Fruit fly (Drosophila melanogaster): ENCODE results near the gene bcd.

The bcd gene

dm6 chr3R:6801153-6801552 is 41.9 kb upstream of the bcd start:
- TF ChIP-seq Rel (GFP tag; optimal IDR thresholded peaks at IDR 0.05) (no peak), Rel (tag; optimal IDR thresholded peaks at IDR 0.05) (no peak), Dfd (GFP tag; optimal IDR thresholded peaks at IDR 0.05) (peak; percentile 91)

- TF ChIP-seq Vsx2 (GFP tag; optimal IDR thresholded peaks at IDR 0.05; ENCODE audit: partially characterized antibody) (peak; percentile 64), Dif (GFP tag; optimal IDR thresholded peaks at IDR 0.05; ENCODE audit: partially characterized antibody) (peak; percentile 83), woc (GFP tag; optimal IDR thresholded peaks at IDR 0.05) (peak; percentile 6), dl (GFP tag; optimal IDR thresholded peaks at IDR 0.05; ENCODE audit: insufficient read depth in 1 of 2, partially characterized antibody in 2 of 2) (peak in 1 of 2 experiments; percentile 71), CG9705 (GFP tag; optimal IDR thresholded peaks at IDR 0.05) (no peak), br (GFP tag; optimal IDR thresholded peaks at IDR 0.05) (no peak)
Measured at dm6 chr3R:6791189-6791886, 32.1 kb upstream of the bcd start, which contains the start of gene Dfd. TSS of gene Dfd (plus strand) at chr3R:6791836.

dm6 chr3R:6780004-6780403 is 20.7 kb upstream of the bcd start:
- TF ChIP-seq dmrt93B (GFP tag; optimal IDR thresholded peaks at IDR 0.05) (no peak), Myc (optimal IDR thresholded peaks at IDR 0.05) (peak; percentile 74)

- no peak for TF ChIP-seq h (GFP tag; optimal IDR thresholded peaks at IDR 0.05)
- TF ChIP-seq Sp1 (GFP tag; optimal IDR thresholded peaks at IDR 0.05): no peak
- no peak for TF ChIP-seq foxo (GFP tag; optimal IDR thresholded peaks at IDR 0.05)
- TF ChIP-seq Myc (optimal IDR thresholded peaks at IDR 0.05): no peak
- no peak for TF ChIP-seq Hr78 (GFP tag; optimal IDR thresholded peaks at IDR 0.05)
- TF ChIP-seq usp (GFP tag; optimal IDR thresholded peaks at IDR 0.05): no peak
- TF ChIP-seq tai (GFP tag; optimal IDR thresholded peaks at IDR 0.05): no peak
Measured at dm6 chr3R:6776797-6777196, 17.5 kb upstream of the bcd start.

DNA sequence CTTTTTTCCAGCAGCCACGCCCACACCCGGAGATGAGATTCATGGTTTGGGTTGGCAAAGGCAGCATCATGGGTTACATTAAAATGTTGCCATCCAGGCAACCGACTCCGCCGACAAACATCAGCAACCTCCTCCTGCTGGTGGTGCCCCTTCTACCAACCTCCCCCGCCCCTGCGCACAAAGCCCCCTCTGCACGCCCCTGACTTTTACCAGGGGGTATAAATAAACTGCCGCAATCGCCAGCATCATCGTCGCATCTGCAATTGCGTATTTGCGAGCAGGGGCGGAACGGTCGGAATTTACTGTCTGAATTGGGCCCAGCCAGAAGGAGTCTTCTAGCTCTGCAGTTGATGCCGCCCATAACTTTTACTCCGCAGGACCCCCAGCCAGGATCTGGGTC is 12.5 kb upstream of the bcd start:
- TF ChIP-seq Dfd (GFP tag; optimal IDR thresholded peaks at IDR 0.05): no peak
- no peak for TF ChIP-seq br (GFP tag; optimal IDR thresholded peaks at IDR 0.05)
- no peak for TF ChIP-seq CG9705 (GFP tag; optimal IDR thresholded peaks at IDR 0.05)
- TF ChIP-seq dmrt93B (GFP tag; optimal IDR thresholded peaks at IDR 0.05): no peak
- TF ChIP-seq dsf (GFP tag; optimal IDR thresholded peaks at IDR 0.05; ENCODE audit: borderline replicate concordance): no peak
- no peak for TF ChIP-seq pan (optimal IDR thresholded peaks at IDR 0.05)
- TF ChIP-seq ey (GFP tag; optimal IDR thresholded peaks at IDR 0.05): no peak
- no peak for TF ChIP-seq CG32264 (GFP tag; optimal IDR thresholded peaks at IDR 0.05)
- TF ChIP-seq woc (GFP tag; optimal IDR thresholded peaks at IDR 0.05): no peak
- TF ChIP-seq Vsx2 (GFP tag; optimal IDR thresholded peaks at IDR 0.05; ENCODE audit: partially characterized antibody): no peak
- no peak for TF ChIP-seq Sp1 (GFP tag; optimal IDR thresholded peaks at IDR 0.05)
- no peak for TF ChIP-seq jim (GFP tag; optimal IDR thresholded peaks at IDR 0.05)
- TF ChIP-seq foxo (GFP tag; optimal IDR thresholded peaks at IDR 0.05): no peak
- no peak for TF ChIP-seq Mio (GFP tag; optimal IDR thresholded peaks at IDR 0.05)
- no peak for TF ChIP-seq OdsH (GFP tag; optimal IDR thresholded peaks at IDR 0.05)
- no peak for TF ChIP-seq Dif (GFP tag; optimal IDR thresholded peaks at IDR 0.05; ENCODE audit: partially characterized antibody)

DNA sequence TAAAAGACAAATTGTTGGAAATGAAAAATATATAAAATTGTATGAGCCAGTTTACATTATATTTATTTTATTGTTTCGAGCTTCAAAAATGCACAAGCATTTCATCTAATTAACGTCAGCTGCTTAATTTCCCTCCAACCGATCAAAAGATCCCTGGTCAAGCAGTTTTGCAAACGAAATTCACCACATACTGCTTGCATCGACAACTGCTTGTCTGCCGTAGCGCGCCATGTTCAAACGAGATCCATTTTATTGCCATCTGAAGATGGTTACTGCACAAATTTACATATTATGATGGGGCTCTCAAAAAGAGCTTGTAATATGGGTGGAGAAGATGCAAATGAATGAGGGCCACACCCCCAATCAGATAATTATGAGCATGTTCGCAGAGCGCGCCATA is 9.0 kb upstream of the bcd start:
- peak; percentile 69 for TF ChIP-seq Myc (optimal IDR thresholded peaks at IDR 0.05)
- no peak for TF ChIP-seq h (GFP tag; optimal IDR thresholded peaks at IDR 0.05)

dm6 chr3R:6766928-6767327 is 7.7 kb upstream of the bcd start:
- TF ChIP-seq rgr (GFP tag; optimal IDR thresholded peaks at IDR 0.05): no peak
- TF ChIP-seq foxo (GFP tag; optimal IDR thresholded peaks at IDR 0.05): no peak
- no peak for TF ChIP-seq Sp1 (GFP tag; optimal IDR thresholded peaks at IDR 0.05)
- no peak for TF ChIP-seq CG9705 (GFP tag; optimal IDR thresholded peaks at IDR 0.05)
- TF ChIP-seq Jra (GFP tag; optimal IDR thresholded peaks at IDR 0.05): no peak
- no peak for TF ChIP-seq Mio (GFP tag; optimal IDR thresholded peaks at IDR 0.05)
- no peak for TF ChIP-seq woc (GFP tag; optimal IDR thresholded peaks at IDR 0.05)
- no peak for TF ChIP-seq dsf (GFP tag; optimal IDR thresholded peaks at IDR 0.05; ENCODE audit: borderline replicate concordance)
- TF ChIP-seq dl (GFP tag; optimal IDR thresholded peaks at IDR 0.05; ENCODE audit: insufficient read depth in 1 of 2, partially characterized antibody in 2 of 2): no peak

Data from whole organism, wandering third instar larva.